Worm (Caenorhabditis elegans): ENCODE measurements around the gene nemt-1.

nemt-1 gene

ce11 chrIV:9333007-9333406 lies 13.8 kb upstream of the nemt-1 start (continued):
- TF ChIP-seq nhr-21 (tag; optimal IDR thresholded peaks at IDR 0.05) (no peak), egl-27 (tag; optimal IDR thresholded peaks at IDR 0.05) (no peak), sma-9 (GFP tag; optimal IDR thresholded peaks at IDR 0.05) (peak; percentile 6), sma-9 (tag; optimal IDR thresholded peaks at IDR 0.05) (no peak)

- TF ChIP-seq crh-2 (tag; optimal IDR thresholded peaks at IDR 0.05) (no peak), nhr-23 (tag; optimal IDR thresholded peaks at IDR 0.05) (no peak), nhr-10 (tag; optimal IDR thresholded peaks at IDR 0.05) (no peak), mdl-1 (tag; optimal IDR thresholded peaks at IDR 0.05) (no peak), C34F6.9 (tag; optimal IDR thresholded peaks at IDR 0.05) (no peak), ztf-11 (tag; optimal IDR thresholded peaks at IDR 0.05) (no peak), unc-55 (GFP tag; optimal IDR thresholded peaks at IDR 0.05) (no peak), nhr-12 (tag; optimal IDR thresholded peaks at IDR 0.05) (no peak), F13H6.1 (tag; optimal IDR thresholded peaks at IDR 0.05) (no peak), fos-1 (tag; optimal IDR thresholded peaks at IDR 0.05) (no peak), lin-11 (tag; optimal IDR thresholded peaks at IDR 0.05) (no peak)
Observed at ce11 chrIV:9330755-9331154, 11.5 kb upstream of the nemt-1 start, which contains the start of gene nspg-7.1. nspg-7.1 (minus strand) TSS chrIV:9330855.

- TF ChIP-seq ama-1 (optimal IDR thresholded peaks at IDR 0.05) (no peak), ZK546.5 (tag; optimal IDR thresholded peaks at IDR 0.05) (no peak), unc-55 (GFP tag; optimal IDR thresholded peaks at IDR 0.05) (no peak), nhr-77 (tag; optimal IDR thresholded peaks at IDR 0.05) (no peak), unc-39 (tag; optimal IDR thresholded peaks at IDR 0.05) (no peak), lsy-2 (tag; optimal IDR thresholded peaks at IDR 0.05) (no peak), zag-1 (tag; optimal IDR thresholded peaks at IDR 0.05) (no peak), C34F6.9 (tag; optimal IDR thresholded peaks at IDR 0.05) (no peak), egl-27 (tag; optimal IDR thresholded peaks at IDR 0.05) (no peak), ceh-82 (tag; optimal IDR thresholded peaks at IDR 0.05) (no peak), nhr-10 (tag; optimal IDR thresholded peaks at IDR 0.05) (no peak), skn-1 (tag; optimal IDR thresholded peaks at IDR 0.05) (no peak), lin-11 (tag; optimal IDR thresholded peaks at IDR 0.05) (no peak), ztf-1 (GFP tag; conservative IDR thresholded peaks at IDR 0.05) (no peak), F13H6.1 (tag; optimal IDR thresholded peaks at IDR 0.05) (no peak)
Observed at ce11 chrIV:9327706-9328105, 8.5 kb upstream of the nemt-1 start, which contains the start of gene clec-183. clec-183 (plus strand) TSS chrIV:9328006.

- no peak for TF ChIP-seq zag-1 (tag; optimal IDR thresholded peaks at IDR 0.05)
- TF ChIP-seq ztf-1 (GFP tag; conservative IDR thresholded peaks at IDR 0.05), result no peak
- no peak for TF ChIP-seq nhr-6 (tag; optimal IDR thresholded peaks at IDR 0.05)
- no peak for TF ChIP-seq snpc-4 (tag; optimal IDR thresholded peaks at IDR 0.05)
- TF ChIP-seq fos-1 (tag; optimal IDR thresholded peaks at IDR 0.05), result no peak
- no peak for TF ChIP-seq nhr-77 (tag; optimal IDR thresholded peaks at IDR 0.05)
- TF ChIP-seq Y55F3AM.14 (GFP tag; optimal IDR thresholded peaks at IDR 0.05), result no peak
- no peak for TF ChIP-seq nhr-23 (tag; optimal IDR thresholded peaks at IDR 0.05)
- TF ChIP-seq gmeb-1 (tag; optimal IDR thresholded peaks at IDR 0.05), result no peak
- no peak for TF ChIP-seq R02D3.7 (tag; optimal IDR thresholded peaks at IDR 0.05)
- no peak for TF ChIP-seq nhr-237 (tag; optimal IDR thresholded peaks at IDR 0.05)
- no peak for TF ChIP-seq sma-9 (GFP tag; optimal IDR thresholded peaks at IDR 0.05)
- TF ChIP-seq sma-9 (tag; optimal IDR thresholded peaks at IDR 0.05), result no peak
- TF ChIP-seq crh-2 (tag; optimal IDR thresholded peaks at IDR 0.05), result no peak
- no peak for TF ChIP-seq dmd-4 (tag; optimal IDR thresholded peaks at IDR 0.05)
- no peak for TF ChIP-seq ceh-82 (tag; optimal IDR thresholded peaks at IDR 0.05)
- no peak for TF ChIP-seq nhr-21 (tag; optimal IDR thresholded peaks at IDR 0.05)
Observed at ce11 chrIV:9323989-9324506, 4.8 kb upstream of the nemt-1 start, which contains the start of the genes nspg-11 and F49C12.15. nspg-11 (minus strand) TSS chrIV:9324089. F49C12.15 (plus strand) TSS chrIV:9324456.

- TF ChIP-seq peb-1 (tag; optimal IDR thresholded peaks at IDR 0.05) (no peak), lin-11 (tag; optimal IDR thresholded peaks at IDR 0.05) (no peak), crh-2 (tag; optimal IDR thresholded peaks at IDR 0.05) (peak; percentile 25), sma-9 (GFP tag; optimal IDR thresholded peaks at IDR 0.05) (peak; percentile 37), sma-9 (tag; optimal IDR thresholded peaks at IDR 0.05) (no peak), sma-3 (GFP tag; optimal IDR thresholded peaks at IDR 0.05) (peak; percentile 25), ama-1 (optimal IDR thresholded peaks at IDR 0.05) (peak; percentile 16)
Observed at ce11 chrIV:9322489-9322888, 3.2 kb upstream of the nemt-1 start.

All from whole organism, L2 larva.